Fruit fly (Drosophila melanogaster) whole organism, embryonic: ENCODE measurements around the gene cyr.
A peak's percentile ranks its signal among the peaks of the same experiment; 100 is the strongest.

ENCODE experiments used
- Asciz ChIP-seq: fragments of 200-800 bp; sonication (Bioruptor generic); optimal IDR thresholded peaks from 2 replicates; lab custom pipeline; 2017; ENCODE audit warnings: missing biosample characterization, mild to moderate bottlenecking, missing genetic modification characterization, missing genetic modification reagents
- Atf-2 ChIP-seq: fragments of 200-800 bp; sonication (Bioruptor generic); optimal IDR thresholded peaks from 2 replicates; lab custom pipeline; 2016; ENCODE audit warnings: missing biosample characterization, missing genetic modification characterization
- Bgb ChIP-seq: fragments of 200-800 bp; sonication (Bioruptor generic); IDR thresholded peaks from 2 replicates; pipeline ENCODE4 v1.3.6; 2022; ENCODE audit warnings: missing biosample characterization, missing genetic modification characterization; ENCODE audit not compliant: partially characterized antibody
- BtbVII ChIP-seq: fragments of 200-800 bp; sonication (Bioruptor generic); optimal IDR thresholded peaks from 3 replicates; lab custom pipeline; 2017; ENCODE audit warnings: missing biosample characterization, mild to moderate bottlenecking, missing genetic modification characterization
- CG10267 ChIP-seq: fragments of 200-800 bp; sonication (Bioruptor generic); optimal IDR thresholded peaks from 2 replicates; lab custom pipeline; 2018; ENCODE audit warnings: missing biosample characterization, mild to moderate bottlenecking, missing genetic modification characterization, moderate library complexity
- CG11695 ChIP-seq: fragments of 200-800 bp; sonication (Bioruptor generic); IDR thresholded peaks from 3 replicates; pipeline ENCODE4 v1.3.6; 2022; ENCODE audit warnings: missing biosample characterization, missing genetic modification characterization
- CG11696 ChIP-seq: fragments of 200-800 bp; sonication (Bioruptor generic); IDR thresholded peaks from 2 replicates; pipeline ENCODE4 v1.3.6; 2022; ENCODE audit warnings: missing biosample characterization, missing genetic modification characterization
- CG13424 ChIP-seq: fragments of 200-800 bp; sonication (Bioruptor generic); optimal IDR thresholded peaks from 2 replicates; lab custom pipeline; 2019; ENCODE audit warnings: missing biosample characterization, mild to moderate bottlenecking, missing genetic modification characterization, moderate library complexity
- CG13775 ChIP-seq: fragments of 200-800 bp; sonication (Bioruptor generic); optimal IDR thresholded peaks from 3 replicates; lab custom pipeline; 2017; ENCODE audit warnings: missing biosample characterization, mild to moderate bottlenecking, missing genetic modification characterization
- CG13894 ChIP-seq: fragments of 200-800 bp; sonication (Bioruptor generic); optimal IDR thresholded peaks from 3 replicates; lab custom pipeline; 2018; ENCODE audit warnings: missing biosample characterization, mild to moderate bottlenecking, missing genetic modification characterization, moderate library complexity
- CG16813 ChIP-seq: fragments of 200-800 bp; sonication (Bioruptor generic); IDR thresholded peaks from 3 replicates; pipeline ENCODE4 v1.3.6; 2022; ENCODE audit warnings: missing biosample characterization, missing genetic modification characterization; ENCODE audit not compliant: partially characterized antibody
- CG17568 ChIP-seq: fragments of 200-800 bp; sonication (Bioruptor generic); optimal IDR thresholded peaks from 2 replicates; lab custom pipeline; 2018; ENCODE audit warnings: missing biosample characterization, mild to moderate bottlenecking, missing genetic modification characterization, moderate library complexity
- CG2116 ChIP-seq: fragments of 200-800 bp; sonication (Bioruptor generic); optimal IDR thresholded peaks from 3 replicates; lab custom pipeline; 2018; ENCODE audit warnings: missing biosample characterization, mild to moderate bottlenecking, missing genetic modification characterization
- CG2712 ChIP-seq: fragments of 200-800 bp; optimal IDR thresholded peaks from 3 replicates; lab custom pipeline; 2019; ENCODE audit warnings: missing biosample characterization, mild to moderate bottlenecking, missing genetic modification characterization, moderate library complexity
- CG31224 ChIP-seq: fragments of 200-800 bp; sonication (Bioruptor generic); IDR thresholded peaks from 2 replicates; pipeline ENCODE4 v1.3.6; 2022; ENCODE audit warnings: missing biosample characterization, missing genetic modification characterization
- CG31365 ChIP-seq: fragments of 200-800 bp; sonication (Bioruptor generic); optimal IDR thresholded peaks from 2 replicates; lab custom pipeline; 2018; ENCODE audit warnings: missing biosample characterization, mild to moderate bottlenecking, missing genetic modification characterization
- CG31388 ChIP-seq: fragments of 200-800 bp; sonication (Bioruptor generic); optimal IDR thresholded peaks from 2 replicates; lab custom pipeline; 2016; ENCODE audit warnings: missing biosample characterization, missing genetic modification characterization
- CG31441 ChIP-seq: fragments of 200-800 bp; sonication (Bioruptor generic); IDR thresholded peaks from 2 replicates; pipeline ENCODE4 v1.3.6; 2022; ENCODE audit warnings: missing biosample characterization, missing genetic modification characterization
- CG3847 ChIP-seq: fragments of 200-800 bp; sonication (Bioruptor generic); IDR thresholded peaks from 2 replicates; pipeline ENCODE4 v1.3.6; 2022; ENCODE audit warnings: missing biosample characterization, missing genetic modification characterization
- CG6813 ChIP-seq: fragments of 200-800 bp; sonication (Bioruptor generic); optimal IDR thresholded peaks from 2 replicates; lab custom pipeline; 2017; ENCODE audit warnings: missing biosample characterization, missing genetic modification characterization, mild to moderate bottlenecking, moderate library complexity, missing genetic modification reagents
- CG6854 ChIP-seq: fragments of 200-800 bp; sonication (Bioruptor generic); optimal IDR thresholded peaks from 3 replicates; lab custom pipeline; 2017; ENCODE audit warnings: missing biosample characterization, mild to moderate bottlenecking, missing genetic modification characterization
- CG9797 ChIP-seq: fragments of 200-800 bp; sonication (Bioruptor generic); optimal IDR thresholded peaks from 3 replicates; lab custom pipeline; 2018; ENCODE audit warnings: missing biosample characterization, mild to moderate bottlenecking, missing genetic modification characterization
- CG9932 ChIP-seq: fragments of 200-800 bp; sonication (Bioruptor generic); IDR thresholded peaks from 2 replicates; pipeline ENCODE4 v1.3.6; 2022; ENCODE audit warnings: missing biosample characterization, missing genetic modification characterization
- CkIIα-i1 ChIP-seq: fragments of 200-800 bp; sonication (Bioruptor generic); IDR thresholded peaks from 2 replicates; pipeline ENCODE4 v1.3.6; 2022; ENCODE audit warnings: missing biosample characterization, missing genetic modification characterization
- Drgx ChIP-seq: fragments of 200-800 bp; sonication (Bioruptor generic); IDR thresholded peaks from 2 replicates; pipeline ENCODE4 v1.3.6; 2022; ENCODE audit warnings: missing biosample characterization, missing genetic modification characterization
- Elba2 ChIP-seq: fragments of 200-800 bp; sonication (Bioruptor generic); optimal IDR thresholded peaks from 3 replicates; lab custom pipeline; 2016; ENCODE audit warnings: missing biosample characterization, missing genetic modification characterization
- Hey ChIP-seq: fragments of 200-800 bp; sonication (Bioruptor generic); optimal IDR thresholded peaks from 3 replicates; lab custom pipeline; 2018; ENCODE audit warnings: missing biosample characterization, mild to moderate bottlenecking, missing genetic modification characterization
- Hmr ChIP-seq: fragments of 200-800 bp; sonication (Bioruptor generic); optimal IDR thresholded peaks from 3 replicates; lab custom pipeline; 2017; ENCODE audit warnings: mild to moderate bottlenecking, missing biosample characterization, missing genetic modification reagents, missing genetic modification characterization
- Hr51 ChIP-seq, 2 experiments: fragments of 200-800 bp; sonication (Bioruptor generic); optimal IDR thresholded peaks; 2 replicates in 1 of 2; 3 replicates in 1 of 2; lab custom pipeline; 2016 to 2018; ENCODE audit warnings: missing biosample characterization in 2 of 2, missing genetic modification characterization in 2 of 2, mild to moderate bottlenecking in 1 of 2, moderate library complexity in 1 of 2
- Jarid2 ChIP-seq: fragments of 200-800 bp; sonication (Bioruptor generic); optimal IDR thresholded peaks from 3 replicates; lab custom pipeline; 2017; ENCODE audit warnings: mild to moderate bottlenecking, missing biosample characterization, missing genetic modification reagents, missing genetic modification characterization
- Lpt ChIP-seq: fragments of >200 bp; optimal IDR thresholded peaks from 2 replicates; lab custom pipeline; 2018; ENCODE audit warnings: missing biosample characterization, missing genetic modification characterization
- Optix ChIP-seq: fragments of 200-800 bp; sonication (Bioruptor generic); IDR thresholded peaks from 3 replicates; pipeline ENCODE4 v1.3.6; 2022; ENCODE audit warnings: missing biosample characterization, missing genetic modification characterization
- Scr ChIP-seq: fragments of 200-800 bp; sonication (Bioruptor generic); IDR thresholded peaks from 2 replicates; pipeline ENCODE4 v1.3.6; 2022; ENCODE audit warnings: missing biosample characterization, missing genetic modification characterization; ENCODE audit not compliant: partially characterized antibody
- Taf1 ChIP-seq: fragments of 200-800 bp; sonication (Bioruptor generic); IDR thresholded peaks from 2 replicates; pipeline ENCODE4 v1.3.6; 2022; ENCODE audit warnings: missing biosample characterization, missing genetic modification characterization
- amos ChIP-seq: fragments of 200-800 bp; sonication (Bioruptor generic); IDR thresholded peaks from 2 replicates; pipeline ENCODE4 v1.3.6; 2022; ENCODE audit warnings: missing biosample characterization, missing genetic modification characterization; ENCODE audit not compliant: partially characterized antibody
- br ChIP-seq: fragments of >200 bp; optimal IDR thresholded peaks from 2 replicates; lab custom pipeline; 2017
- ci ChIP-seq: fragments of 200-800 bp; sonication (Bioruptor generic); IDR thresholded peaks from 3 replicates; pipeline ENCODE4 v1.3.6; 2022; ENCODE audit warnings: missing biosample characterization, missing genetic modification characterization
- exex ChIP-seq: fragments of 200-800 bp; sonication (Bioruptor generic); optimal IDR thresholded peaks from 4 replicates; lab custom pipeline; 2018; ENCODE audit warnings: missing biosample characterization, mild to moderate bottlenecking, missing genetic modification characterization, moderate library complexity
- gfzf ChIP-seq: fragments of 200-800 bp; sonication (Bioruptor generic); optimal IDR thresholded peaks from 2 replicates; lab custom pipeline; 2016; ENCODE audit warnings: missing biosample characterization, mild to moderate bottlenecking, missing genetic modification characterization, moderate library complexity
- gsb-n ChIP-seq: fragments of 200-800 bp; sonication (Bioruptor generic); optimal IDR thresholded peaks from 3 replicates; lab custom pipeline; 2018; ENCODE audit warnings: missing biosample characterization, mild to moderate bottlenecking, missing genetic modification characterization
- kay ChIP-seq: fragments of 200-800 bp; sonication (Bioruptor generic); optimal IDR thresholded peaks from 2 replicates; lab custom pipeline; 2016; ENCODE audit warnings: missing biosample characterization, missing genetic modification characterization
- knrl ChIP-seq: fragments of 200-800 bp; sonication (Bioruptor generic); IDR thresholded peaks from 3 replicates; pipeline ENCODE4 v1.3.6; 2022; ENCODE audit warnings: missing biosample characterization, missing genetic modification characterization; ENCODE audit not compliant: partially characterized antibody
- nau ChIP-seq: fragments of 200-800 bp; sonication (Bioruptor generic); optimal IDR thresholded peaks from 3 replicates; lab custom pipeline; 2017; ENCODE audit warnings: missing biosample characterization, mild to moderate bottlenecking, missing genetic modification characterization, missing genetic modification reagents
- pho ChIP-seq: fragments of 200-800 bp; sonication (Bioruptor generic); optimal IDR thresholded peaks from 2 replicates; lab custom pipeline; 2016; ENCODE audit warnings: missing biosample characterization, missing genetic modification characterization
- pzg ChIP-seq: fragments of 200-800 bp; sonication (Bioruptor generic); optimal IDR thresholded peaks from 3 replicates; lab custom pipeline; 2018; ENCODE audit warnings: missing biosample characterization, mild to moderate bottlenecking, missing genetic modification characterization, moderate library complexity
- row ChIP-seq: fragments of 200-800 bp; sonication (Bioruptor generic); IDR thresholded peaks from 3 replicates; pipeline ENCODE4 v1.3.6; 2022; ENCODE audit warnings: missing biosample characterization, missing genetic modification characterization
- sd ChIP-seq: fragments of 200-800 bp; sonication (Bioruptor generic); optimal IDR thresholded peaks from 3 replicates; lab custom pipeline; 2018; ENCODE audit warnings: missing biosample characterization, mild to moderate bottlenecking, missing genetic modification characterization, moderate library complexity
- sima ChIP-seq: fragments of 200-800 bp; sonication (Bioruptor generic); optimal IDR thresholded peaks from 2 replicates; lab custom pipeline; 2016; ENCODE audit warnings: missing biosample characterization, missing genetic modification characterization
- sna ChIP-seq: fragments of 200-800 bp; sonication (Bioruptor generic); IDR thresholded peaks from 2 replicates; pipeline ENCODE4 v1.3.6; 2022; ENCODE audit warnings: missing biosample characterization, missing genetic modification characterization; ENCODE audit not compliant: partially characterized antibody

Gene cyr

dm6 chrX:8115717-8116311, 19.7 kb downstream of the cyr start, which contains the start of gene Gclc (continued):
- TF ChIP-seq pzg (GFP tag; lab: Kevin White, UChicago): peak; percentile 59
- TF ChIP-seq CG6854 (GFP tag; lab: Kevin White, UChicago): no peak
- peak; percentile 28 for TF ChIP-seq exex
- TF ChIP-seq CG13424 (tag; lab: Kevin White, UChicago): no peak
- TF ChIP-seq CG2116 (GFP tag; lab: Kevin White, UChicago): peak; percentile 79
- TF ChIP-seq CG11696: no peak
- TF ChIP-seq kay (GFP tag; lab: Kevin White, UChicago): no peak
- TF ChIP-seq CG11695 (GFP tag; lab: Robert Waterston, UW): no peak
- no peak for TF ChIP-seq CG31441
- peak; percentile 25; the same call in 1 of the 3 replicates for TF ChIP-seq row (GFP tag; lab: Robert Waterston, UW)
- TF ChIP-seq CG10267 (tag; lab: Kevin White, UChicago): peak; percentile 36
- peak; percentile 31 for TF ChIP-seq CG13894 (tag; lab: Kevin White, UChicago)
- no peak for TF ChIP-seq br (lab: Kevin White, UChicago)
- TF ChIP-seq Lpt (GFP tag; lab: Kevin White, UChicago): no peak
- TF ChIP-seq CG16813: peak; percentile 29; the same call in 1 of the 3 replicates
- TF ChIP-seq nau (GFP tag; lab: Kevin White, UChicago): peak; percentile 19
- peak; percentile 64 for TF ChIP-seq CG9797
- TF ChIP-seq CG31365: no peak
- peak; percentile 19 for TF ChIP-seq CG6813 (GFP tag; lab: Kevin White, UChicago)
- no peak for TF ChIP-seq CG13775 (GFP tag; lab: Kevin White, UChicago)
- no peak for TF ChIP-seq gsb-n (tag; lab: Kevin White, UChicago)
- no peak for TF ChIP-seq CG31224 (GFP tag; lab: Robert Waterston, UW)
- TF ChIP-seq gfzf (GFP tag; lab: Kevin White, UChicago): peak; percentile 77
- TF ChIP-seq Hey (tag; lab: Kevin White, UChicago): no peak
- TF ChIP-seq Hmr (GFP tag; lab: Kevin White, UChicago): peak; percentile 50
- peak; percentile 54; the same call in 1 of the 2 replicates for TF ChIP-seq amos (GFP tag; lab: Robert Waterston, UW)
- no peak for TF ChIP-seq pho (GFP tag; lab: Kevin White, UChicago)
- TF ChIP-seq sima (GFP tag; lab: Kevin White, UChicago): no peak
- TF ChIP-seq BtbVII: peak; percentile 47
- no peak for TF ChIP-seq Hr51 (GFP tag; optimal IDR thresholded peaks at IDR 0.05; lab: Kevin White, UChicago)
- no peak for TF ChIP-seq CG31388
- peak; percentile 39 for TF ChIP-seq Scr (GFP tag; lab: Robert Waterston, UW)
- TF ChIP-seq Atf-2 (GFP tag; lab: Kevin White, UChicago): no peak
- TF ChIP-seq CG9932 (GFP tag; lab: Robert Waterston, UW): peak; percentile 13; the same call in 1 of the 2 replicates
- TF ChIP-seq CkIIα-i1 (GFP tag; lab: Robert Waterston, UW): no peak
- no peak for TF ChIP-seq Taf1 (GFP tag; lab: Robert Waterston, UW)
- 0 out of 3 replicates have a peak, but pooled peaks have one; percentile 37 for TF ChIP-seq ci (GFP tag; lab: Robert Waterston, UW)
- peak; percentile 55 for TF ChIP-seq Elba2
- TF ChIP-seq sd (tag; lab: Kevin White, UChicago): peak; percentile 7
- TF ChIP-seq CG3847: 0 out of 2 replicates have a peak, but pooled peaks have one; percentile 30
- TF ChIP-seq CG17568 (GFP tag; lab: Kevin White, UChicago): peak; percentile 24
- TF ChIP-seq Optix (GFP tag; lab: Robert Waterston, UW): no peak
- TF ChIP-seq CG2712: no peak
- peak; percentile 11; the same call in 1 of the 2 replicates for TF ChIP-seq Bgb (GFP tag; lab: Robert Waterston, UW)
- TF ChIP-seq Asciz (GFP tag; lab: Kevin White, UChicago): no peak
- peak; percentile 56 for TF ChIP-seq Jarid2 (GFP tag; lab: Kevin White, UChicago)
- TF ChIP-seq knrl: peak; percentile 45; the same call in 2 of the 3 replicates
- TF ChIP-seq Drgx: no peak
- TF ChIP-seq sna (GFP tag; lab: Robert Waterston, UW): no peak
